Worm (Caenorhabditis elegans): Measurements from ENCODE around the gene K08D9.9.

ce11 chrV:3267950-3268349, 31.4 kb upstream of the K08D9.9 start, which contains the start of gene T28A11.18:
- TF ChIP-seq skn-1 (tag; optimal IDR thresholded peaks at IDR 0.05) (no peak), lin-39 (tag; optimal IDR thresholded peaks at IDR 0.05) (no peak), nhr-76 (tag; optimal IDR thresholded peaks at IDR 0.05) (no peak)

All from whole organism, L1 larva.